Worm (Caenorhabditis elegans): ENCODE results near the gene nmy-3.

DNA sequence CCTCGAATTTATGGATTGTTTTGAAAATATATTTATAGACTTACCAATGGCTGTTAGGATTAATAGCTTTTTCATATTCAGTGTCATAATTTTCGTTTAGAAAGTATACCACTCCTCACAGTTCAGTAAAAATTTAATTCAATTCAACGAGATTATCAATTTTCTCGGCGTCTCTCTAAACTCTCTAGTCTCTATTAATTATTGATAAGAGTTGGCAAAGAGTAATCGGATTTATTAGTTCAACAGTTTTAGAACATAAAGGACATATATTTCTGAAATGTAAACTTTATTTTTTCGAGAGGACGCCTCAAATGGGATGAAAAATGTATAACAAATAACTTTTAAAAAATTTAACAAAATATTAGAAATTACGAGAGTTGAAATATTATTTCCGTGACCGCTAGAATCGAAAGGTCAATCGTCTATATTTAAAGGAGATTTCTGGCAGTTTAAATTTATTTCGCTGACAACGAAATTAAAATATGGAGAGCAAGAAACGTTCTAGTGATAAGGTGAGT lies 49.8 kb downstream of the nmy-3 start, which contains the start of the genes nspg-11 and F49C12.15:
- no peak for TF ChIP-seq him-1 (tag; optimal IDR thresholded peaks at IDR 0.05)
- no peak for TF ChIP-seq dao-5 (tag; optimal IDR thresholded peaks at IDR 0.05)

Measured in whole organism, L4/young adult.